Worm (Caenorhabditis elegans) whole organism, mixed stage, embryonic: Measurements from ENCODE around the gene F46H6.5.

ENCODE experiments used
- mab-5 ChIP-seq: fragments of 150-350 bp; optimal IDR thresholded peaks from 2 replicates; lab custom pipeline; 2014; ENCODE audit warnings: missing biosample characterization, missing genetic modification characterization
- nhr-12 ChIP-seq: fragments of 150-350 bp; optimal IDR thresholded peaks from 2 replicates; lab custom pipeline; 2014; ENCODE audit warnings: missing biosample characterization, missing genetic modification characterization
- nhr-237 ChIP-seq: fragments of 150-350 bp; optimal IDR thresholded peaks from 2 replicates; lab custom pipeline; 2014; ENCODE audit warnings: missing biosample characterization, missing genetic modification characterization
- nhr-76 ChIP-seq: sonication (generic microtip); optimal IDR thresholded peaks from 2 replicates; lab custom pipeline; 2017; ENCODE audit warnings: missing biosample characterization, missing genetic modification characterization
- ztf-11 ChIP-seq: fragments of 150-350 bp; optimal IDR thresholded peaks from 2 replicates; lab custom pipeline; 2014; ENCODE audit warnings: missing biosample characterization, missing genetic modification characterization

DNA sequence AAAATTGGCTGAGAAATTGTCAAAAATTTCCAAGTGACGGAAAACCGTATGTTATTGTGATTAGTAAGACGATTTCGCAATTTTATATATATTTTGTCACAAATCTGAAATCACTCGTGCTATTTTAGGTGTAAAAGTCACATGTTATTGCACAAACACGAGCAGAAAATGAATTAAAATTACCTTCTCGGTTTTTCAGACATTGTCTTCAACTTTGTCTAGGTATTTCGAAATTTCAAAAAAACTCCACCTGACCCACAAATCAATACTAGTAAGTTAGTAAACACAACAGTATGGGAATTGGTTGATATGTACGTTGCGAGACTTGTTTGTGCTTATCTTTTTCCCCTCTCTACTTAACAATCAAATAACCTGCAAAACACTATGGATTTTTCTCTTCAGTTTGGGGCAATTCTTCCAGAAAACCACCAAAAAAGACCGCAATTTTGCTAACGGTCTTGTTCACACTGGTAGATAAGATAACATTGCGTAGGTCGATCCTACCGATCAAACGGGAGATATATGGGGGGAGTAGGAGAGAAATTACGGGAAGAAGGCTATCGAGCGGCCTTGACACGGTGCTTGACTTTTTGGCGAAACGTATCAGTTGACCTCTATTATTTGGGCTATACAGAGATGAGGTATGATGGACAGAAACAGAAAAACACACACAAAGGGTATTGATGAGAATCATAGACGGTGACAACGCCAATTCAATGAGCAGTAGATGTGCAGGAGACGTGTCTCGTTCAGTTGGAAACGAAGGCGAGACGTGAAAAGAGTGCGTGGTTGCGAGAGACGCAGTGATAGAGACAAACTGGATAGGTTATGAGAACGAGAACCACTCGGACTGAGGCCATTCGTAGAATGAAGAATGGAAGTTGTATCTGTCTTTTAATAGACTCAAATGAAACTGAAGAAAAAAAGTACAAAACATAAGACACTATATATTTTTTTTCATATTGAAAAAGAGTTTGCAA lies 30.1 kb upstream of the F46H6.5 start, which contains the start of gene C07A12.7:
- TF ChIP-seq nhr-237 (tag; lab: Kevin White, UChicago) (no peak), nhr-76 (no peak), nhr-12 (tag; lab: Kevin White, UChicago) (no peak), mab-5 (tag; lab: Kevin White, UChicago) (no peak), ztf-11 (tag; lab: Kevin White, UChicago) (no peak)
